Fruit fly (Drosophila melanogaster): Measurements from ENCODE around the gene Mcm2.

The Mcm2 gene

DNA sequence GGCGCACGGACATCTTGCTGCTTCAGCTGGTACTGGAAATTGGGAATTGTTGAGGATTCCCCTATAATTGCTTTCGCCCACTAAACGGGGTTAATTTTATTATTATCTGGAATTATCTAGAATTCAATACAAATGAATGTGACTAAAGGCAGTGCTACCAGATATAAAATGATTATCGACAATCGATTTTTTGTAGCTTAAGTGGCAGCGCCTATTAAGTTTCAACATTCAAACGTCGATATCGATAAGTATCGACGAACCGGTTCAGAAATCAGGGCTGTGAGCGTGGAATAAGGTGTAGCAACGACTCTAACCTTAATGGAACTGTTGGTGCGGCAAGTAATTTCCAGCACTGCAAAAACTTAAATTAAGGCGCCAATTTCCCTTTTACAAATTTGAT is 40.3 kb downstream of the Mcm2 start, which contains the start of gene Sgt1 (continued):
- TF ChIP-seq bbx (GFP tag; IDR thresholded peaks at IDR 0.05; ENCODE audit: partially characterized antibody) (peak; percentile 92), sim (GFP tag; IDR thresholded peaks at IDR 0.05) (no peak), Opbp (GFP tag; IDR thresholded peaks at IDR 0.05; ENCODE audit: partially characterized antibody) (peak; percentile 82; the same call in 2 of the 3 replicates), CG12219 (GFP tag; optimal IDR thresholded peaks at IDR 0.05) (no peak), NfI (GFP tag; optimal IDR thresholded peaks at IDR 0.05) (peak; percentile 61), rib (GFP tag; IDR thresholded peaks at IDR 0.05) (no peak), Atf3 (GFP tag; optimal IDR thresholded peaks at IDR 0.05) (no peak), sna (GFP tag; IDR thresholded peaks at IDR 0.05; ENCODE audit: partially characterized antibody) (peak; percentile 81), HmgD (GFP tag; optimal IDR thresholded peaks at IDR 0.05) (peak; percentile 81), CG8290 (GFP tag; optimal IDR thresholded peaks at IDR 0.05) (peak; percentile 30), CG8290 (tag; optimal IDR thresholded peaks at IDR 0.05) (no peak), sob (GFP tag; IDR thresholded peaks at IDR 0.05) (peak; percentile 68), caup (GFP tag; optimal IDR thresholded peaks at IDR 0.05; ENCODE audit: severe bottlenecking) (peak; percentile 16), so (GFP tag; IDR thresholded peaks at IDR 0.05) (0 out of 3 replicates have a peak, but pooled peaks have one; percentile 24), Bgb (GFP tag; IDR thresholded peaks at IDR 0.05; ENCODE audit: partially characterized antibody) (peak; percentile 88), CG15601 (tag; optimal IDR thresholded peaks at IDR 0.05) (peak; percentile 59), ato (GFP tag; IDR thresholded peaks at IDR 0.05; ENCODE audit: partially characterized antibody) (peak; percentile 99), repo (GFP tag; optimal IDR thresholded peaks at IDR 0.05) (peak; percentile 40), exex (tag; optimal IDR thresholded peaks at IDR 0.05) (peak; percentile 73), CG34224 (GFP tag; IDR thresholded peaks at IDR 0.05; ENCODE audit: partially characterized antibody) (peak; percentile 89), CG11247 (GFP tag; IDR thresholded peaks at IDR 0.05) (peak; percentile 35; the same call in 1 of the 2 replicates), nerfin-1 (tag; optimal IDR thresholded peaks at IDR 0.05) (no peak), unc-4 (GFP tag; IDR thresholded peaks at IDR 0.05; ENCODE audit: partially characterized antibody) (peak; percentile 78), lab (GFP tag; optimal IDR thresholded peaks at IDR 0.05) (no peak), Nf-YC (tag; optimal IDR thresholded peaks at IDR 0.05) (peak; percentile 35), CG8765 (GFP tag; IDR thresholded peaks at IDR 0.05) (0 out of 2 replicates have a peak, but pooled peaks have one; percentile 9), Sin3A (optimal IDR thresholded peaks at IDR 0.05) (peak; percentile 67), CG6175 (GFP tag; IDR thresholded peaks at IDR 0.05) (no peak), grau (tag; optimal IDR thresholded peaks at IDR 0.05) (peak; percentile 36), CG16863 (GFP tag; optimal IDR thresholded peaks at IDR 0.05) (peak; percentile 48), Max (GFP tag; optimal IDR thresholded peaks at IDR 0.05) (peak; percentile 34), CG31441 (GFP tag; IDR thresholded peaks at IDR 0.05) (no peak), lilli (GFP tag; optimal IDR thresholded peaks at IDR 0.05) (peak; percentile 72), tx (GFP tag; optimal IDR thresholded peaks at IDR 0.05) (peak; percentile 31), Awh (GFP tag; IDR thresholded peaks at IDR 0.05) (no peak), slbo (GFP tag; IDR thresholded peaks at IDR 0.05) (peak; percentile 71), Stat92E (GFP tag; optimal IDR thresholded peaks at IDR 0.05) (peak in 1 of 3 experiments; percentile 86), Side (GFP tag; optimal IDR thresholded peaks at IDR 0.05) (peak; percentile 26), CG6272 (GFP tag; IDR thresholded peaks at IDR 0.05) (0 out of 2 replicates have a peak, but pooled peaks have one; percentile 28), CG2712 (tag; optimal IDR thresholded peaks at IDR 0.05) (peak; percentile 56), CTCF (GFP tag; optimal IDR thresholded peaks at IDR 0.05) (peak; percentile 56), Mes4 (GFP tag; optimal IDR thresholded peaks at IDR 0.05) (peak; percentile 5), gro (GFP tag; optimal IDR thresholded peaks at IDR 0.05) (peak; percentile 79), chn (GFP tag; optimal IDR thresholded peaks at IDR 0.05) (peak; percentile 43), her (GFP tag; optimal IDR thresholded peaks at IDR 0.05) (peak; percentile 62), zfh2 (GFP tag; optimal IDR thresholded peaks at IDR 0.05) (peak; percentile 79), Pdp1 (GFP tag; optimal IDR thresholded peaks at IDR 0.05) (peak in 1 of 2 experiments; percentile 37), Dp (GFP tag; optimal IDR thresholded peaks at IDR 0.05) (peak; percentile 100), bigmax (GFP tag; optimal IDR thresholded peaks at IDR 0.05) (peak; percentile 50), psq (GFP tag; optimal IDR thresholded peaks at IDR 0.05) (no peak), CG2129 (GFP tag; IDR thresholded peaks at IDR 0.05; ENCODE audit: partially characterized antibody) (peak; percentile 33; the same call in 1 of the 2 replicates)

All from whole organism, embryonic.